Worm (Caenorhabditis elegans) whole organism, midembryonic: ENCODE results near the gene nspb-1.

Source experiments
- T22C8.4 ChIP-seq: fragments of 200-800 bp; sonication (Bioruptor generic); IDR thresholded peaks from 2 replicates; pipeline ENCODE4 v1.3.6; 2022; ENCODE audit warnings: missing genetic modification characterization, missing compliant biosample characterization
- cog-1 ChIP-seq: sonication (generic microtip); optimal IDR thresholded peaks from 2 replicates; lab custom pipeline; 2016; ENCODE audit warnings: missing genetic modification characterization, missing compliant biosample characterization
- flt-1 ChIP-seq: fragments of 200-800 bp; sonication (Bioruptor generic); IDR thresholded peaks from 2 replicates; pipeline ENCODE4 v1.3.6; 2022; ENCODE audit warnings: missing genetic modification characterization, missing compliant biosample characterization
- klf-2 ChIP-seq: fragments of 200-800 bp; sonication (Bioruptor generic); conservative IDR thresholded peaks from 2 replicates; pipeline ENCODE4 v1.3.6; 2022; ENCODE audit warnings: missing genetic modification reagents, missing genetic modification characterization, missing compliant biosample characterization
- med-1 ChIP-seq: sonication (generic microtip); optimal IDR thresholded peaks from 2 replicates; lab custom pipeline; 2017; ENCODE audit warnings: missing genetic modification characterization, mild to moderate bottlenecking, missing compliant biosample characterization, antibody characterized with exemption, missing genetic modification reagents; ENCODE audit not compliant: insufficient read depth
- ref-1 ChIP-seq: fragments of 200-800 bp; sonication (Bioruptor generic); conservative IDR thresholded peaks from 2 replicates; pipeline ENCODE4 v1.3.6; 2022; ENCODE audit warnings: missing genetic modification reagents, missing genetic modification characterization, missing compliant biosample characterization
- tab-1 ChIP-seq: fragments of 200-800 bp; sonication (Bioruptor generic); IDR thresholded peaks from 2 replicates; pipeline ENCODE4 v1.3.6; 2022; ENCODE audit warnings: missing genetic modification characterization, missing compliant biosample characterization
- ztf-23 ChIP-seq: fragments of 200-800 bp; sonication (Bioruptor generic); IDR thresholded peaks from 2 replicates; pipeline ENCODE4 v1.3.6; 2022; ENCODE audit warnings: missing genetic modification reagents, missing genetic modification characterization, missing compliant biosample characterization
- ztf-29 ChIP-seq: fragments of 200-800 bp; sonication (Bioruptor generic); IDR thresholded peaks from 2 replicates; pipeline ENCODE4 v1.3.6; 2022; ENCODE audit warnings: missing genetic modification reagents, missing genetic modification characterization, missing compliant biosample characterization

Gene nspb-1

DNA sequence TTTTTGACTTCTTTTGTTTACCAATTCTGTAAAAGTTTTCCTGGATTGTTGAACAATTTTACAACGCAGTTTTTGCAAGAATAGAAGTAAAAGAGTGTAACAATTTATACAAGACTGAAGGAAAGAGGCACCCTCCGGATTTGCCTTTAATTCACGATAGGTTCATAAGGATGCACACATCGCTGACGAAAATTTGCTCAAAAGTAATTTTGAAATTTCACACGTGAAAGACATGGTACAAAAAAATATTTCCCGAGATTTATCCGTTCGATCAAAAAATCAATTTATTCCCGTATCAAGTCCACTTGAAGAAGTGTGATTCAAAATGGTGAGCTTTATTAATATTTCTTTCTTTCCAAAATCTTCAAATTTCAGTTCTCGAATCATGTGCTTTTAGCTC lies 13.0 kb downstream of the nspb-1 start, which contains the start of gene C43G2.3:
C43G2.3 (plus strand) TSS at position 301 of the 400 bp plus-strand sequence.
- no peak for TF ChIP-seq ztf-29 (GFP tag; lab: Robert Waterston, UW)
- no peak for TF ChIP-seq klf-2
- no peak for TF ChIP-seq cog-1 (tag; lab: Kevin White, UChicago)
- no peak for TF ChIP-seq flt-1
- no peak for TF ChIP-seq ztf-23 (GFP tag; lab: Robert Waterston, UW)
- no peak for TF ChIP-seq T22C8.4 (GFP tag; lab: Robert Waterston, UW)
- TF ChIP-seq med-1 (GFP tag; lab: Kevin White, UChicago), result no peak
- TF ChIP-seq ref-1 (GFP tag; lab: Robert Waterston, UW), result no peak
- no peak for TF ChIP-seq tab-1 (GFP tag; lab: Robert Waterston, UW)

DNA sequence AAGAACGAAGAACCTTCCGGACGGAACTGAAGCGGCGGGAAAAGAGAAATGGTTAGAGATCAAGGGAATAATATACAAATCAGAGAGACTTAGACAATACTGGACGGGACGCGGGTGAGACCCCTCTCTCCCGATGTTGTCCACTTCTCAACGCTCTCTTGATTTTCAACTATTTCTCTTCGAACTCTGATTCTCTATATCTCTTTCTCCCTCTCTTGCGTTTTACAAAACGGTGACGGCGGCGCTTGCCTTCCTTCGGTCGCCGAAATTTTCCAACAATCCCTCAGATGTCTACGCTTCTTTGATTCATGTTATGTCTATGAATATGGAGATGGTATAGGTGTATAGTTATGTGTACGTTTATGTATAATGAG lies 14.2 kb downstream of the nspb-1 start:
- TF ChIP-seq flt-1, result no peak
- TF ChIP-seq cog-1 (tag; lab: Kevin White, UChicago), result peak; percentile 1

DNA sequence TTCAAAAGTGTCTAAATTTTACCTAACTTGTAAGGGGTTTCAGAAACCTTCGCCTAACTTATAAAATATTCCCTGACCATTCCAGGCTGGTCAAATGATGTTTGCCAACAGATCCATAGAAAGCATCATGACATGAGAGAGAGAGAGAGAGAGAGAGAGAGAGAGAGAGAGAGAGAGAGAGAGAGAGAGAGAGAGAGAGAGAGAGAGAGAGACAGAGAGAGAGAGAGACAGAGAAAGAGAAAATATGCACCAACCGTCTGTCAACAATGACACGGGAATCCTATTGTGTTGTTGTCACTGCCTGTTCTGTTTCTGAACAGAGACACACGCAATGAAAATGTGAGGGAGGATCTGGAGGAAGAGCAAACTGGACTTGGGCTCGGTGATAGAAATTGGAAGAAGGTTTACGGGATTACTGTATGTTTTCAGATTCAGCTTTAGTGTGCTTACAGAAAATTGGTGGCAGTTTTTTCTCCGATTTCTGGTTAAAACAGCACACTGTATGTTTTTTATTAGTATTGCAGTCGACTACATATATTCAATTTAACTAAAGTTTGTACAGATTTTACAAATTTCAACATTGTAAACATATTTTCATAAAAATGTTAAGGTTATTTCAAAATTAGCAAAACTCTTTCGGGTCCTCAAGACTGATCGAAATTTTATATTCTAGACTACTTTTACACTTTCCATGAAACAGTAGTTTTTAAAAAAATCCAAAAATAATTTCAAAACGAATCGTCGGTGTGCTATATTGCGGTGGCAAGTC lies 14.8 kb downstream of the nspb-1 start:
- TF ChIP-seq klf-2, result no peak
- no peak for TF ChIP-seq tab-1 (GFP tag; lab: Robert Waterston, UW)
- TF ChIP-seq ref-1 (GFP tag; lab: Robert Waterston, UW), result no peak
- TF ChIP-seq cog-1 (tag; lab: Kevin White, UChicago), result no peak
- no peak for TF ChIP-seq flt-1
- TF ChIP-seq med-1 (GFP tag; lab: Kevin White, UChicago), result no peak
- no peak for TF ChIP-seq ztf-23 (GFP tag; lab: Robert Waterston, UW)
- no peak for TF ChIP-seq T22C8.4 (GFP tag; lab: Robert Waterston, UW)
- TF ChIP-seq ztf-29 (GFP tag; lab: Robert Waterston, UW), result no peak

DNA sequence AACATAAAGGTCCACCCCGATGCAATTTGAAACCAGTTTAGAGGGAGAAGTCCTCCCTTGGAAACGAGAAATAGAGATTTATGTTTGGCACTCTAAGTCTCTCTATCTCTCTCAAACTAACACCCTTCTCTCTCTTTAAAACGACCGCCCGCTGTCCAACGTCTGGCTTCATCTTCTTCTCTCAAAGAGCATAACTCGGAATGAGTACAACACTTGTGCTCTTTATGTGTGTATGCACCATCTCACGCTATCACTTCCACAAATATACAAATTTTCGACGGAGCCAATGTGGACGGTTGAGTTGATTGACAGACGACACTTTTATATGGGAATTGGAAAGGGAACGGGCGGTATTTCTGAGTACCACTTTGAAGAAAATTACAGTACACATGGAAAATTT lies 16.6 kb downstream of the nspb-1 start:
- TF ChIP-seq tab-1 (GFP tag; lab: Robert Waterston, UW) (no peak), ztf-29 (GFP tag; lab: Robert Waterston, UW) (no peak), T22C8.4 (GFP tag; lab: Robert Waterston, UW) (no peak), med-1 (GFP tag; lab: Kevin White, UChicago) (no peak), klf-2 (no peak), flt-1 (no peak), ref-1 (GFP tag; lab: Robert Waterston, UW) (no peak), ztf-23 (GFP tag; lab: Robert Waterston, UW) (no peak), cog-1 (tag; lab: Kevin White, UChicago) (no peak)

- TF ChIP-seq tab-1 (GFP tag; lab: Robert Waterston, UW) (no peak), ztf-23 (GFP tag; lab: Robert Waterston, UW) (no peak), cog-1 (tag; lab: Kevin White, UChicago) (no peak), ztf-29 (GFP tag; lab: Robert Waterston, UW) (no peak), klf-2 (no peak), T22C8.4 (GFP tag; lab: Robert Waterston, UW) (no peak), med-1 (GFP tag; lab: Kevin White, UChicago) (no peak), flt-1 (no peak), ref-1 (GFP tag; lab: Robert Waterston, UW) (no peak)
Observed at ce11 chrIV:6572655-6573054, 18.3 kb downstream of the nspb-1 start.

DNA sequence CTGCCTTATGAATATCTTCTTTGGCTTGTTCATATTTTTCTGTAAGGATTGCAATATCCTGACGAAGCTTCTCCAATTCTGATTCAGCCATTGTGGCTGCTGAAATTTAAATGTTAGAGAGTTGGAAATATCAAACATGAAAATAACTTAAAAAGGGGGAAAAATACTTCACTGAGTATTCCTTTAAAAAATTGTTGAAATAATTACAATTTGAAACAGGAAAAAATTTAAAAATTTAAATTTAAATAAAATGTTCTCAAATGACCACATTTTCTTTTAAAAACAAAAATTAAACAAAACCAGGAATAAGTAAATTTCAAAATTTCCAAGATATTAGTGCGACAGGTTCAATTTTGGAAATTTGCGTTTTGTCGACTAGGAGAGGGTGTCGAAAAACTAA lies 18.7 kb downstream of the nspb-1 start, which contains the start of gene bicd-1:
bicd-1 (minus strand) TSS at position 101 of the 400 bp plus-strand sequence.
- TF ChIP-seq ztf-29 (GFP tag; lab: Robert Waterston, UW) (no peak), klf-2 (no peak), ref-1 (GFP tag; lab: Robert Waterston, UW) (no peak), med-1 (GFP tag; lab: Kevin White, UChicago) (no peak), cog-1 (tag; lab: Kevin White, UChicago) (no peak), flt-1 (no peak), ztf-23 (GFP tag; lab: Robert Waterston, UW) (no peak), tab-1 (GFP tag; lab: Robert Waterston, UW) (no peak), T22C8.4 (GFP tag; lab: Robert Waterston, UW) (no peak)

DNA sequence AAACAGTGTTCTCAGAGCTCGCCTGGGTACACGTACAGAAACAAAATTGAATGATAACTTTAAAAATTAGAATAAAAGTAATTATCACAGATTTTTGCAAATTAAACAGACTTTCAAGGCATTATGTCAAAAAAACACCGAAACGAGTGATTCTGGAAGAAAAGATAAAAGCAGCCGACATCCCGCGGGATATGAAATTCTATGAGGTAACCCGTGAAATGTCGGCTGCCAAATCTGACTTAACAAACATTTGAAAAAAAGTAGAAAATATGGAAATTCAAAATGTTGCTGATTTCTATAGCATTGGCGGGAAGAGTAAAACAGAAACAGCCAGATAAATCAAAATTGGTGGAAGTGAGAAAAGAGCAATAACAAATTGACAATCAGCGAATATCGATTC lies 25.3 kb downstream of the nspb-1 start:
- no peak for TF ChIP-seq ztf-23 (GFP tag; lab: Robert Waterston, UW)
- no peak for TF ChIP-seq ztf-29 (GFP tag; lab: Robert Waterston, UW)
- no peak for TF ChIP-seq med-1 (GFP tag; lab: Kevin White, UChicago)
- no peak for TF ChIP-seq ref-1 (GFP tag; lab: Robert Waterston, UW)
- no peak for TF ChIP-seq cog-1 (tag; lab: Kevin White, UChicago)
- TF ChIP-seq T22C8.4 (GFP tag; lab: Robert Waterston, UW), result no peak
- no peak for TF ChIP-seq klf-2
- no peak for TF ChIP-seq tab-1 (GFP tag; lab: Robert Waterston, UW)
- no peak for TF ChIP-seq flt-1

DNA sequence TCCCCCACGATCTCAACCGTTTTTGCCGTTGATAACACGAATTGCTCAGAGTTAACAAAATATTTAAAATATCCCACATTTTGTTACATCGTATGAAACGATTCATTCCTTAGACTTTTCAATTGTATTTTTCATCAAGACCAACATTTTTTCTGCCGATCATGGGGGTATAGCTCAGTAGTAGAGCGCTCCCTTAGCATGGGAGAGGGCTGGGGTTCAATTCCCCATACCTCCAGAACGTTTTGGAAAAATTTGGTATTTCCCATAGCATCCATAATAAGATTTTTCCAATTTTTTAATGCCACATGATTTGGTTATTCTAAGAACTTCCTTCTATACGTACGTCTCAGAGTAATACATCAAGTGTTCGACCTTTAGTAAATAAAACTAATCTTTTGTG lies 28.9 kb downstream of the nspb-1 start:
- no peak for TF ChIP-seq flt-1
- TF ChIP-seq ref-1 (GFP tag; lab: Robert Waterston, UW), result no peak
- TF ChIP-seq T22C8.4 (GFP tag; lab: Robert Waterston, UW), result no peak
- TF ChIP-seq klf-2, result no peak
- TF ChIP-seq ztf-23 (GFP tag; lab: Robert Waterston, UW), result no peak
- no peak for TF ChIP-seq cog-1 (tag; lab: Kevin White, UChicago)
- TF ChIP-seq tab-1 (GFP tag; lab: Robert Waterston, UW), result no peak
- no peak for TF ChIP-seq ztf-29 (GFP tag; lab: Robert Waterston, UW)
- no peak for TF ChIP-seq med-1 (GFP tag; lab: Kevin White, UChicago)

- TF ChIP-seq ref-1 (GFP tag; lab: Robert Waterston, UW), result no peak
- no peak for TF ChIP-seq flt-1
- TF ChIP-seq cog-1 (tag; lab: Kevin White, UChicago), result no peak
- TF ChIP-seq tab-1 (GFP tag; lab: Robert Waterston, UW), result no peak
- no peak for TF ChIP-seq ztf-29 (GFP tag; lab: Robert Waterston, UW)
- TF ChIP-seq med-1 (GFP tag; lab: Kevin White, UChicago), result no peak
- no peak for TF ChIP-seq T22C8.4 (GFP tag; lab: Robert Waterston, UW)
- no peak for TF ChIP-seq ztf-23 (GFP tag; lab: Robert Waterston, UW)
- no peak for TF ChIP-seq klf-2
Observed at ce11 chrIV:6560434-6560833, 30.5 kb downstream of the nspb-1 start, which contains the start of gene best-9. Gene best-9, plus strand, starts transcription at chrIV:6560734.
